Worm (Caenorhabditis elegans) whole organism, young adult: ENCODE measurements around the gene frl-1.

Experiments
- F10E7.11 ChIP-seq: sonication (generic microtip); optimal IDR thresholded peaks from 2 replicates; lab custom pipeline; 2017; ENCODE audit warnings: mild to moderate bottlenecking, missing genetic modification characterization, moderate library complexity, missing compliant biosample characterization
- F22D6.2 ChIP-seq: sonication (generic microtip); optimal IDR thresholded peaks from 2 replicates; lab custom pipeline; 2016; ENCODE audit warnings: mild to moderate bottlenecking, missing genetic modification characterization, missing compliant biosample characterization
- F33H1.4 ChIP-seq: fragments of 200-800 bp; sonication (Bioruptor generic); IDR thresholded peaks from 2 replicates; pipeline ENCODE4 v1.3.6; 2022; ENCODE audit warnings: missing genetic modification reagents, missing genetic modification characterization, missing compliant biosample characterization
- F37B4.10 ChIP-seq: fragments of 200-800 bp; sonication (Bioruptor generic); IDR thresholded peaks from 2 replicates; pipeline ENCODE4 v1.3.6; 2022; ENCODE audit warnings: missing genetic modification characterization, missing compliant biosample characterization
- F57A8.1 ChIP-seq: fragments of 200-800 bp; sonication (Bioruptor generic); optimal IDR thresholded peaks from 2 replicates; lab custom pipeline; 2018; ENCODE audit warnings: mild to moderate bottlenecking, missing genetic modification characterization, moderate library complexity, missing compliant biosample characterization
- K11D2.4 ChIP-seq: fragments of 200-800 bp; sonication (Bioruptor generic); IDR thresholded peaks from 2 replicates; pipeline ENCODE4 v1.3.6; 2022; ENCODE audit warnings: missing genetic modification reagents, missing genetic modification characterization, missing compliant biosample characterization
- K12H6.12 ChIP-seq: fragments of 200-800 bp; sonication (Bioruptor generic); optimal IDR thresholded peaks from 2 replicates; lab custom pipeline; 2018; ENCODE audit warnings: mild to moderate bottlenecking, missing genetic modification characterization, missing compliant biosample characterization
- T07F8.4 ChIP-seq: sonication (generic microtip); optimal IDR thresholded peaks from 2 replicates; lab custom pipeline; 2016; ENCODE audit warnings: mild to moderate bottlenecking, missing genetic modification characterization, moderate library complexity, missing compliant biosample characterization
- Y95B8A.8 ChIP-seq: fragments of 200-800 bp; sonication (Bioruptor generic); IDR thresholded peaks from 2 replicates; pipeline ENCODE4 v1.3.6; 2022; ENCODE audit warnings: missing genetic modification reagents, missing genetic modification characterization, missing compliant biosample characterization
- ama-1 ChIP-seq, 3 experiments: fragments of 150-350 bp in 1 of 3; sonication (generic microtip) in 2 of 3; optimal IDR thresholded peaks; 2 replicates each; lab custom pipeline; 2014 to 2018; ENCODE audit warnings: missing biosample characterization in 2 of 3, missing genetic modification characterization in 2 of 3, missing genetic modification reagents in 2 of 3
- aptf-3 ChIP-seq: fragments of 200-800 bp; sonication (Bioruptor generic); IDR thresholded peaks from 2 replicates; pipeline ENCODE4 v1.3.6; 2022; ENCODE audit warnings: missing genetic modification characterization, missing compliant biosample characterization
- atf-7 ChIP-seq: sonication (generic microtip); optimal IDR thresholded peaks from 2 replicates; lab custom pipeline; 2017; ENCODE audit warnings: mild to moderate bottlenecking, missing genetic modification characterization, missing compliant biosample characterization
- attf-5 ChIP-seq: fragments of 200-800 bp; sonication (Bioruptor generic); optimal IDR thresholded peaks from 2 replicates; lab custom pipeline; 2018; ENCODE audit warnings: mild to moderate bottlenecking, missing genetic modification characterization, missing compliant biosample characterization
- attf-6 ChIP-seq: fragments of 200-800 bp; sonication (Bioruptor generic); IDR thresholded peaks from 2 replicates; pipeline ENCODE4 v1.3.6; 2022; ENCODE audit warnings: missing genetic modification reagents, missing genetic modification characterization, missing compliant biosample characterization
- bed-2 ChIP-seq: fragments of 200-800 bp; sonication (Bioruptor generic); IDR thresholded peaks from 2 replicates; pipeline ENCODE4 v1.3.6; 2022; ENCODE audit warnings: missing genetic modification reagents, missing genetic modification characterization, missing compliant biosample characterization
- cebp-1 ChIP-seq, 2 experiments: fragments of 200-800 bp in 1 of 2; sonication (Bioruptor generic) in 1 of 2; sonication (generic microtip) in 1 of 2; IDR thresholded peaks in 1 of 2; optimal IDR thresholded peaks in 1 of 2; 2 replicates each; pipeline versions ENCODE4 v1.3.6 to Lab custom; 2017 to 2022; ENCODE audit warnings: missing compliant biosample characterization in 2 of 2, missing genetic modification characterization in 2 of 2, mild to moderate bottlenecking in 1 of 2, missing genetic modification reagents in 1 of 2, moderate library complexity in 1 of 2
- ceh-100 ChIP-seq: fragments of 200-800 bp; sonication (Bioruptor generic); IDR thresholded peaks from 2 replicates; pipeline ENCODE4 v1.3.6; 2022; ENCODE audit warnings: missing genetic modification reagents, missing genetic modification characterization, missing compliant biosample characterization
- ceh-27 ChIP-seq: fragments of 200-800 bp; sonication (Bioruptor generic); optimal IDR thresholded peaks from 2 replicates; lab custom pipeline; 2018; ENCODE audit warnings: mild to moderate bottlenecking, missing genetic modification characterization, moderate library complexity, missing compliant biosample characterization
- ceh-40 ChIP-seq: fragments of 200-800 bp; sonication (Bioruptor generic); IDR thresholded peaks from 2 replicates; pipeline ENCODE4 v1.3.6; 2022; ENCODE audit warnings: missing genetic modification characterization, missing compliant biosample characterization
- ceh-58 ChIP-seq: fragments of 200-800 bp; sonication (Bioruptor generic); IDR thresholded peaks from 2 replicates; pipeline ENCODE4 v1.3.6; 2022; ENCODE audit warnings: missing genetic modification characterization, missing compliant biosample characterization
- ceh-79 ChIP-seq: sonication (generic microtip); optimal IDR thresholded peaks from 2 replicates; lab custom pipeline; 2017; ENCODE audit warnings: mild to moderate bottlenecking, missing genetic modification characterization, missing compliant biosample characterization
- chd-7 ChIP-seq: sonication (generic microtip); optimal IDR thresholded peaks from 2 replicates; lab custom pipeline; 2016; ENCODE audit warnings: mild to moderate bottlenecking, missing genetic modification characterization, moderate library complexity, missing compliant biosample characterization
- dpl-1 ChIP-seq: fragments of 150-350 bp; optimal IDR thresholded peaks from 2 replicates; lab custom pipeline; 2014; ENCODE audit warnings: missing biosample characterization, missing genetic modification reagents, missing genetic modification characterization
- him-1 ChIP-seq: sonication (generic microtip); optimal IDR thresholded peaks from 2 replicates; lab custom pipeline; 2016; ENCODE audit warnings: missing genotype, missing genetic modification reagents, missing genetic modification characterization, missing compliant biosample characterization
- lin-26 ChIP-seq: fragments of 200-800 bp; sonication (Bioruptor generic); IDR thresholded peaks from 2 replicates; pipeline ENCODE4 v1.3.6; 2022; ENCODE audit warnings: missing genetic modification reagents, missing genetic modification characterization, missing compliant biosample characterization
- lin-54 ChIP-seq: fragments of 200-800 bp; sonication (Bioruptor generic); optimal IDR thresholded peaks from 2 replicates; lab custom pipeline; 2018; ENCODE audit warnings: mild to moderate bottlenecking, missing genetic modification characterization, missing compliant biosample characterization
- lir-1 ChIP-seq: fragments of 200-800 bp; sonication (Bioruptor generic); conservative IDR thresholded peaks from 2 replicates; pipeline ENCODE4 v1.3.6; 2022; ENCODE audit warnings: missing genetic modification reagents, missing genetic modification characterization, missing compliant biosample characterization
- lsl-1 ChIP-seq: fragments of 200-800 bp; sonication (Bioruptor generic); optimal IDR thresholded peaks from 2 replicates; lab custom pipeline; 2018; ENCODE audit warnings: mild to moderate bottlenecking, missing genetic modification characterization, moderate library complexity, missing compliant biosample characterization
- madf-8 ChIP-seq: fragments of 200-800 bp; sonication (Bioruptor generic); conservative IDR thresholded peaks from 2 replicates; pipeline ENCODE4 v1.3.6; 2022; ENCODE audit warnings: missing genetic modification reagents, missing genetic modification characterization, missing compliant biosample characterization
- mes-4 ChIP-seq: sonication (generic microtip); optimal IDR thresholded peaks from 2 replicates; lab custom pipeline; 2016; ENCODE audit warnings: missing genotype, missing genetic modification characterization, missing compliant biosample characterization
- nfya-1 ChIP-seq: sonication (generic microtip); optimal IDR thresholded peaks from 2 replicates; lab custom pipeline; 2017; ENCODE audit warnings: antibody characterized with exemption, missing compliant biosample characterization, missing genetic modification characterization, borderline replicate concordance; ENCODE audit not compliant: insufficient read depth
- nhr-80 ChIP-seq: sonication (generic microtip); optimal IDR thresholded peaks from 2 replicates; lab custom pipeline; 2016; ENCODE audit warnings: missing genetic modification characterization, missing compliant biosample characterization
- nhr-90 ChIP-seq: sonication (generic microtip); optimal IDR thresholded peaks from 2 replicates; lab custom pipeline; 2016; ENCODE audit warnings: missing genotype, mild to moderate bottlenecking, missing genetic modification characterization, missing compliant biosample characterization
- pha-4 ChIP-seq: fragments of 150-350 bp; sonication (generic microtip); optimal IDR thresholded peaks from 2 replicates; lab custom pipeline; 2014; ENCODE audit warnings: missing biosample characterization, missing genetic modification reagents, missing genetic modification characterization
- rec-8 ChIP-seq, 2 experiments: sonication (generic microtip); optimal IDR thresholded peaks; 2 replicates each; lab custom pipeline; 2016; ENCODE audit warnings: mild to moderate bottlenecking in 2 of 2, missing genetic modification characterization in 2 of 2, missing genetic modification reagents in 2 of 2, missing genotype in 2 of 2, missing biosample characterization in 1 of 2, missing compliant biosample characterization in 1 of 2, moderate library complexity in 1 of 2
- repo-1 ChIP-seq: sonication (generic microtip); optimal IDR thresholded peaks from 2 replicates; lab custom pipeline; 2017; ENCODE audit warnings: mild to moderate bottlenecking, missing genetic modification characterization, missing compliant biosample characterization
- sea-2 ChIP-seq: fragments of 200-800 bp; sonication (Bioruptor generic); IDR thresholded peaks from 2 replicates; pipeline ENCODE4 v1.3.6; 2022; ENCODE audit warnings: missing genetic modification characterization, missing compliant biosample characterization
- snpc-1.3 ChIP-seq: sonication (generic microtip); optimal IDR thresholded peaks from 2 replicates; lab custom pipeline; 2017; ENCODE audit warnings: missing genetic modification characterization, mild to moderate bottlenecking, missing compliant biosample characterization, antibody characterized with exemption, moderate library complexity, missing genotype, missing genetic modification reagents; ENCODE audit not compliant: insufficient read depth
- somi-1 ChIP-seq: fragments of 200-800 bp; sonication (Bioruptor generic); optimal IDR thresholded peaks from 2 replicates; lab custom pipeline; 2018; ENCODE audit warnings: mild to moderate bottlenecking, missing genetic modification characterization, missing compliant biosample characterization
- tbp1 ChIP-seq: fragments of 200-800 bp; sonication (Bioruptor generic); optimal IDR thresholded peaks from 2 replicates; lab custom pipeline; 2018; ENCODE audit warnings: mild to moderate bottlenecking, missing genetic modification characterization, missing compliant biosample characterization
- unc-62 ChIP-seq: fragments of 150-350 bp; optimal IDR thresholded peaks from 2 replicates; lab custom pipeline; 2014; ENCODE audit warnings: missing biosample characterization, missing genetic modification reagents, missing genetic modification characterization
- xnd-1 ChIP-seq: sonication (generic microtip); optimal IDR thresholded peaks from 2 replicates; lab custom pipeline; 2016; ENCODE audit warnings: missing genotype, missing genetic modification reagents, missing genetic modification characterization, missing compliant biosample characterization
- zim-3 ChIP-seq: sonication (generic microtip); optimal IDR thresholded peaks from 2 replicates; lab custom pipeline; 2017; ENCODE audit warnings: mild to moderate bottlenecking, missing genetic modification characterization, moderate library complexity, missing compliant biosample characterization
- ztf-25 ChIP-seq: fragments of 200-800 bp; sonication (Bioruptor generic); IDR thresholded peaks from 2 replicates; pipeline ENCODE4 v1.3.6; 2022; ENCODE audit warnings: missing genetic modification reagents, missing genetic modification characterization, missing compliant biosample characterization
- ztf-3 ChIP-seq: fragments of 200-800 bp; sonication (Bioruptor generic); optimal IDR thresholded peaks from 2 replicates; lab custom pipeline; 2018; ENCODE audit warnings: mild to moderate bottlenecking, missing genetic modification characterization, missing compliant biosample characterization
- ztf-6 ChIP-seq: fragments of 200-800 bp; sonication (Bioruptor generic); IDR thresholded peaks from 2 replicates; pipeline ENCODE4 v1.3.6; 2022; ENCODE audit warnings: missing genetic modification reagents, missing genetic modification characterization, missing compliant biosample characterization

frl-1 gene

DNA sequence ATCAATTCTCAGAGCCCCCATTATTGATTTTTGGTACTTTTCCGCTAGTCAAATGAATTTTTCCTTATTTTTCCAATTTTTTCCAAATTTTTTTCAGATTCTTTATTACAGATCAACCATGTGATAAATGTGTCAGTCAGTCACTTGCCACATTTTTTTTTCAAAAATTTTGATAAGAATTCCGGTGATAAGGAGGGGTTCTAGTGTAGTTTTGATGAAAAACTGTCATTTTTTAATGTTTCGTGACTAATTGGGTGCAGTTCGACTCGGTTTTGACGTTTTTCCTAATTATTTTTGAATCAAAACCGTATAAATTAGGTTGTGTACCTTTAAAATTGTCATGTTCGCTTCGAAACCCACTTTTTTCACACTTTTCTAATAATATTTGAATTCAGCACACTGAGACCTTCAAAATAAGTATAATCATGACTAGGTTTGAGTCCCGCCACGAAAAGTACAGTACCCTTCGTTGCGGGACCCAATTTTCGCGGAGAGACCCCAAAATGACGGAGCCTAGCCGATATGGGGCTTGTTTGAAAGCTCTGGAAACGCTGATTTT is 24.1 kb upstream of the frl-1 start (continued):
- no peak for TF ChIP-seq cebp-1 (GFP tag; IDR thresholded peaks at IDR 0.05; lab: Robert Waterston, UW)
- TF ChIP-seq cebp-1 (tag; optimal IDR thresholded peaks at IDR 0.05; lab: Kevin White, UChicago) = peak; percentile 21
- no peak for TF ChIP-seq lin-26 (GFP tag; lab: Robert Waterston, UW)
- peak; percentile 85 for TF ChIP-seq nhr-80 (tag; lab: Kevin White, UChicago)
- TF ChIP-seq attf-5 (GFP tag; lab: Kevin White, UChicago) = peak; percentile 30
- no peak for TF ChIP-seq xnd-1
- TF ChIP-seq aptf-3 (GFP tag; lab: Robert Waterston, UW) = no peak
- TF ChIP-seq repo-1 (tag; lab: Kevin White, UChicago) = no peak
- no peak for TF ChIP-seq rec-8 (tag; optimal IDR thresholded peaks at IDR 0.05; lab: Kevin White, UChicago)
- no peak for TF ChIP-seq dpl-1
- TF ChIP-seq K12H6.12 (tag; lab: Kevin White, UChicago) = no peak
- TF ChIP-seq lir-1 (GFP tag; lab: Robert Waterston, UW) = no peak
- TF ChIP-seq, all 124 proteins: peak for 14

DNA sequence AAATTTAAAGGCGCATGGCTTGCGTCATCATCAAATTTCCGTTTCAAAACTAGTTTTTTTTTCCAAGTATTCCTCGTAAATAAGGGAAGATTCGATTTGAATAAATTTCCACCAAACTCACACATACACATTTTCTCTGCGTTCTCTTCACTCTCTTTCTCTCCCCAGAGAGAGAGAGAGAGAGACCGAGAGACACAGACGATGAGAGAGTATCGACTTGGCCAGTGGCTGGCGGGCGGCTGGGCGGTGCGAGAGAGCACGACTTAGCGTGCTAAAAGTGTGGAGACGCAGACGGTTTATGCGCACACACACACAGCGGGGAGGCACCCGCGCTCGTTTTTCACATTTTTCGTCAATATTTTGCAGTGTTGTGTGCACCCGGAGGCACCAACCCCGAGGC is 23.1 kb upstream of the frl-1 start:
- TF ChIP-seq F57A8.1 (GFP tag; lab: Kevin White, UChicago) = no peak
- peak; percentile 31 for TF ChIP-seq K12H6.12 (tag; lab: Kevin White, UChicago)
- peak; percentile 16 for TF ChIP-seq atf-7 (tag; lab: Kevin White, UChicago)
- no peak for TF ChIP-seq ceh-58 (GFP tag; lab: Robert Waterston, UW)
- TF ChIP-seq F22D6.2 (tag; lab: Kevin White, UChicago) = no peak
- peak; percentile 57 for TF ChIP-seq K11D2.4 (GFP tag; lab: Robert Waterston, UW)
- no peak for TF ChIP-seq snpc-1.3 (tag; lab: Kevin White, UChicago)
- TF ChIP-seq chd-7 = peak; percentile 75
- no peak for TF ChIP-seq mes-4 (tag; lab: Kevin White, UChicago)
- TF ChIP-seq ceh-27 (GFP tag; lab: Kevin White, UChicago) = peak; percentile 79
- no peak; the same call in 1 of the 2 replicates for TF ChIP-seq F33H1.4 (GFP tag; lab: Robert Waterston, UW)
- TF ChIP-seq ceh-40 (GFP tag; lab: Robert Waterston, UW) = no peak
- no peak for TF ChIP-seq aptf-3 (GFP tag; lab: Robert Waterston, UW)
- no peak for TF ChIP-seq lsl-1
- TF ChIP-seq unc-62 = no peak
- no peak for TF ChIP-seq somi-1 (GFP tag; lab: Kevin White, UChicago)
- no peak for TF ChIP-seq F10E7.11
- TF ChIP-seq lin-54 (GFP tag; lab: Kevin White, UChicago) = peak; percentile 2
- no peak for TF ChIP-seq madf-8 (GFP tag; lab: Robert Waterston, UW)
- TF ChIP-seq Y95B8A.8 (GFP tag; lab: Robert Waterston, UW) = no peak
- no peak for TF ChIP-seq sea-2 (GFP tag; lab: Robert Waterston, UW)
- TF ChIP-seq ztf-25 (GFP tag; lab: Robert Waterston, UW) = no peak
- 0 out of 2 replicates have a peak, but pooled peaks have one; percentile 36 for TF ChIP-seq bed-2 (GFP tag; lab: Robert Waterston, UW)
- no peak for TF ChIP-seq tbp1 (GFP tag; lab: Kevin White, UChicago)
- no peak for TF ChIP-seq ztf-3 (GFP tag; lab: Kevin White, UChicago)
- TF ChIP-seq nfya-1 = no peak
- TF ChIP-seq attf-6 = no peak
- TF ChIP-seq zim-3 (tag; lab: Kevin White, UChicago) = no peak
- no peak for TF ChIP-seq ceh-100 (GFP tag; lab: Robert Waterston, UW)
- TF ChIP-seq F37B4.10 (GFP tag; lab: Robert Waterston, UW) = no peak
- TF ChIP-seq T07F8.4 (tag; lab: Kevin White, UChicago) = no peak
- peak; percentile 34 for TF ChIP-seq pha-4 (tag; lab: Kevin White, UChicago)
- TF ChIP-seq nhr-90 = no peak
- TF ChIP-seq ztf-6 (GFP tag; lab: Robert Waterston, UW) = no peak
- TF ChIP-seq ama-1 (optimal IDR thresholded peaks at IDR 0.05; lab: Kevin White, UChicago) = no peak
- TF ChIP-seq ama-1 (GFP tag; optimal IDR thresholded peaks at IDR 0.05; lab: Kevin White, UChicago) = no peak
- TF ChIP-seq him-1 = no peak
- TF ChIP-seq ceh-79 (tag; lab: Kevin White, UChicago) = no peak
